Worm (Caenorhabditis elegans): ENCODE measurements around the gene arx-4.

The arx-4 gene

ce11 chrIII:853414-853813 is 8.7 kb upstream of the arx-4 start (continued):
- TF ChIP-seq dve-1 (tag; optimal IDR thresholded peaks at IDR 0.05; ENCODE audit: insufficient read depth) (no peak), Y75B8A.6 (GFP tag; IDR thresholded peaks at IDR 0.05) (0 out of 2 replicates have a peak, but pooled peaks have one; percentile 31), nhr-28 (tag; optimal IDR thresholded peaks at IDR 0.05) (no peak)

DNA sequence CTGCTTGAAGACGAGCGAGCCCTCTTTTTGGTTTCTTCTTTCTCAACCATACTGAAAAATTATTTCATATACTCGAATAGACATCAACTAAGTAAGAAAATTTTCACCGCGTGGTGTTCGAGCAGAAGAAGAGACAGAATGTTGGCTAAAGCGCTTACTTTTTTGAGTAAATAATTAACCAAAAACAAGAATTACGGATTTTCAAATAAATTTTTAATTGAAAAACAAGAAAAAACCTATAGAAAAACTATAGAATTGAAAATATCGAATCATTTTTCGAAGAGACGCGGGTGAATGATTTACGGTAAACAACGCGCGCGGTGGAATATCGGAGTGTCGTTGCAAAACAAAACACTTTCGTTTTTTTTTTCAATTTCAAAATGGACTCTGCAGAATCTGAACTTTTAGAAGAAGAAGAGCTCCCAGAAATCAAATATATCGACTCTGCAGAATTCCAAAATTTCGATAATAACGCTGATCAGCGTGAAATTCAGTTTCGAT is 8.2 kb upstream of the arx-4 start, which contains the start of the genes rnp-5 and tag-51:
Gene rnp-5 (minus strand): TSS at position 51 of the 501 bp plus-strand sequence.
Gene tag-51 (plus strand): TSS at position 363 of the 501 bp plus-strand sequence.
- TF ChIP-seq pqm-1 (tag; optimal IDR thresholded peaks at IDR 0.05), result no peak
- no peak for TF ChIP-seq daf-12 (tag; optimal IDR thresholded peaks at IDR 0.05)
- TF ChIP-seq T20F7.1 (GFP tag; optimal IDR thresholded peaks at IDR 0.05), result peak; percentile 92
- no peak for TF ChIP-seq ctbp-1 (GFP tag; IDR thresholded peaks at IDR 0.05)
- TF ChIP-seq lsy-2 (tag; optimal IDR thresholded peaks at IDR 0.05), result peak in 1 of 2 experiments; percentile 22
- TF ChIP-seq mes-2 (tag; optimal IDR thresholded peaks at IDR 0.05; ENCODE audit: poor library complexity, severe bottlenecking), result peak; percentile 39
- TF ChIP-seq nhr-42 (GFP tag; IDR thresholded peaks at IDR 0.05), result no peak
- TF ChIP-seq R02D3.7 (tag; optimal IDR thresholded peaks at IDR 0.05), result peak; percentile 56
- peak; percentile 74 for TF ChIP-seq Y48G9A.11 (GFP tag; IDR thresholded peaks at IDR 0.05)
- peak; percentile 12 for TF ChIP-seq dpl-1 (GFP tag; optimal IDR thresholded peaks at IDR 0.05)
- TF ChIP-seq F10B5.3 (tag; optimal IDR thresholded peaks at IDR 0.05), result no peak
- TF ChIP-seq nhr-41 (GFP tag; IDR thresholded peaks at IDR 0.05), result no peak
- no peak for TF ChIP-seq unc-39 (tag; optimal IDR thresholded peaks at IDR 0.05)
- TF ChIP-seq zfp-2 (tag; optimal IDR thresholded peaks at IDR 0.05), result no peak

- TF ChIP-seq nhr-6 (tag; optimal IDR thresholded peaks at IDR 0.05) (no peak), zag-1 (tag; optimal IDR thresholded peaks at IDR 0.05) (no peak), skn-1 (tag; optimal IDR thresholded peaks at IDR 0.05) (no peak), ces-1 (GFP tag; optimal IDR thresholded peaks at IDR 0.05) (no peak)
Observed at ce11 chrIII:856260-856659, 5.8 kb upstream of the arx-4 start, which contains the start of gene K02F3.12. TSS of gene K02F3.12 (plus strand) at chrIII:856560.

ce11 chrIII:856908-857307 is 5.2 kb upstream of the arx-4 start:
- TF ChIP-seq nhr-11 (tag; optimal IDR thresholded peaks at IDR 0.05) (no peak), aha-1 (tag) (peak; percentile 90)

ce11 chrIII:859898-860297 is 2.2 kb upstream of the arx-4 start, which contains the start of gene exos-4.2:
TSS of gene exos-4.2 (plus strand) at chrIII:860198.
- no peak for TF ChIP-seq nhr-77 (tag; optimal IDR thresholded peaks at IDR 0.05)
- TF ChIP-seq lir-3 (tag; optimal IDR thresholded peaks at IDR 0.05), result no peak
- TF ChIP-seq saeg-2 (GFP tag; IDR thresholded peaks at IDR 0.05), result no peak
- TF ChIP-seq lin-1 (GFP tag; IDR thresholded peaks at IDR 0.05), result no peak
- no peak for TF ChIP-seq mxl-3 (GFP tag; optimal IDR thresholded peaks at IDR 0.05)
- TF ChIP-seq php-3 (GFP tag; IDR thresholded peaks at IDR 0.05), result no peak
- no peak for TF ChIP-seq nhr-6 (tag; optimal IDR thresholded peaks at IDR 0.05)
- no peak for TF ChIP-seq Y48G9A.11 (GFP tag; IDR thresholded peaks at IDR 0.05)
- no peak for TF ChIP-seq pqm-1 (tag; optimal IDR thresholded peaks at IDR 0.05)
- no peak for TF ChIP-seq T26A8.4 (GFP tag; IDR thresholded peaks at IDR 0.05)
- no peak for TF ChIP-seq dpl-1 (GFP tag; optimal IDR thresholded peaks at IDR 0.05)
- no peak for TF ChIP-seq tra-1 (GFP tag; IDR thresholded peaks at IDR 0.05)
- no peak for TF ChIP-seq hif-1 (tag; optimal IDR thresholded peaks at IDR 0.05)
- TF ChIP-seq ceh-82 (tag; optimal IDR thresholded peaks at IDR 0.05), result no peak
- TF ChIP-seq lin-39 (tag; optimal IDR thresholded peaks at IDR 0.05), result no peak
- TF ChIP-seq mes-2 (tag; optimal IDR thresholded peaks at IDR 0.05; ENCODE audit: poor library complexity, severe bottlenecking), result no peak
- no peak for TF ChIP-seq egl-27 (tag; optimal IDR thresholded peaks at IDR 0.05)
- TF ChIP-seq skn-1 (tag; optimal IDR thresholded peaks at IDR 0.05), result no peak
- no peak for TF ChIP-seq ctbp-1 (GFP tag; IDR thresholded peaks at IDR 0.05)
